Fruit fly (Drosophila melanogaster): ENCODE data around the gene CG43394.

The CG43394 gene

dm6 chr2L:8156682-8157081 is 11.1 kb downstream of the CG43394 start (continued):
- TF ChIP-seq PHDP (tag; optimal IDR thresholded peaks at IDR 0.05) = peak; percentile 76
- TF ChIP-seq insv (GFP tag; optimal IDR thresholded peaks at IDR 0.05) = no peak
- TF ChIP-seq Gug (GFP tag; IDR thresholded peaks at IDR 0.05) = peak; percentile 34; the same call in 1 of the 4 replicates
- TF ChIP-seq CG12236 (GFP tag; optimal IDR thresholded peaks at IDR 0.05) = no peak
- TF ChIP-seq Rfx (GFP tag; IDR thresholded peaks at IDR 0.05) = peak; percentile 79
- 0 out of 2 replicates have a peak, but pooled peaks have one; percentile 8 for TF ChIP-seq CG1024 (GFP tag; IDR thresholded peaks at IDR 0.05)
- peak; percentile 67 for TF ChIP-seq sug (tag; optimal IDR thresholded peaks at IDR 0.05)
- no peak for TF ChIP-seq Hand (GFP tag; optimal IDR thresholded peaks at IDR 0.05)
- peak; percentile 42 for TF ChIP-seq CG18619 (GFP tag; optimal IDR thresholded peaks at IDR 0.05)
- no peak for TF ChIP-seq CG17912 (GFP tag; optimal IDR thresholded peaks at IDR 0.05)
- TF ChIP-seq CoRest (tag; optimal IDR thresholded peaks at IDR 0.05) = peak; percentile 76
- TF ChIP-seq Gsc (GFP tag; IDR thresholded peaks at IDR 0.05) = no peak
- peak; percentile 61; the same call in 1 of the 2 replicates for TF ChIP-seq peb (GFP tag; IDR thresholded peaks at IDR 0.05)
- no peak for TF ChIP-seq hth (optimal IDR thresholded peaks at IDR 0.05)

dm6 chr2L:8157166-8157565 is 11.6 kb downstream of the CG43394 start:
- peak; percentile 60 for TF ChIP-seq cwo (GFP tag; optimal IDR thresholded peaks at IDR 0.05)
- TF ChIP-seq mirr (GFP tag; optimal IDR thresholded peaks at IDR 0.05) = peak; percentile 3
- no peak for TF ChIP-seq CG13894 (tag; optimal IDR thresholded peaks at IDR 0.05)
- no peak for TF ChIP-seq Nf-YC (tag; optimal IDR thresholded peaks at IDR 0.05)
- peak; percentile 89 for TF ChIP-seq CG34376 (GFP tag; optimal IDR thresholded peaks at IDR 0.05)
- TF ChIP-seq Xrp1 (GFP tag; IDR thresholded peaks at IDR 0.05) = no peak
- 0 out of 3 replicates have a peak, but pooled peaks have one; percentile 3 for TF ChIP-seq CG34224 (GFP tag; IDR thresholded peaks at IDR 0.05; ENCODE audit: partially characterized antibody)
- no peak for TF ChIP-seq Mrtf (GFP tag; IDR thresholded peaks at IDR 0.05)
- TF ChIP-seq H2.0 (GFP tag; IDR thresholded peaks at IDR 0.05) = no peak
- no peak for TF ChIP-seq CG11723 (GFP tag; optimal IDR thresholded peaks at IDR 0.05)
- 0 out of 2 replicates have a peak, but pooled peaks have one; percentile 0 for TF ChIP-seq Bgb (GFP tag; IDR thresholded peaks at IDR 0.05; ENCODE audit: partially characterized antibody)
- no peak for TF ChIP-seq CG4707 (GFP tag; optimal IDR thresholded peaks at IDR 0.05)

dm6 chr2L:8159498-8159897 is 13.9 kb downstream of the CG43394 start, which contains the start of the genes PAPLA1 and Rbsn-5:
Gene PAPLA1 (minus strand): TSS chr2L:8159638.
Gene Rbsn-5 (plus strand): TSS chr2L:8159832.
- TF ChIP-seq Doc3 (GFP tag; IDR thresholded peaks at IDR 0.05; ENCODE audit: partially characterized antibody) = no peak
- TF ChIP-seq CG30431 (GFP tag; optimal IDR thresholded peaks at IDR 0.05) = peak; percentile 87
- peak; percentile 94 for TF ChIP-seq CG18599 (GFP tag; optimal IDR thresholded peaks at IDR 0.05)
- TF ChIP-seq CG13894 (tag; optimal IDR thresholded peaks at IDR 0.05) = peak; percentile 94
- no peak for TF ChIP-seq cad (GFP tag; optimal IDR thresholded peaks at IDR 0.05)
- TF ChIP-seq Abd-B (GFP tag; optimal IDR thresholded peaks at IDR 0.05) = peak; percentile 96
- peak; percentile 92 for TF ChIP-seq Hr51 (GFP tag; optimal IDR thresholded peaks at IDR 0.05)
- TF ChIP-seq CG4360 (GFP tag; IDR thresholded peaks at IDR 0.05) = peak; percentile 52; the same call in 1 of the 2 replicates
- TF ChIP-seq az2 (GFP tag; optimal IDR thresholded peaks at IDR 0.05) = peak; percentile 94
- TF ChIP-seq sna (GFP tag; IDR thresholded peaks at IDR 0.05; ENCODE audit: partially characterized antibody) = no peak
- TF ChIP-seq lilli (GFP tag; optimal IDR thresholded peaks at IDR 0.05) = peak; percentile 98
- TF ChIP-seq Nf-YA (GFP tag; IDR thresholded peaks at IDR 0.05) = peak; percentile 83
- TF ChIP-seq CG7839 (tag; optimal IDR thresholded peaks at IDR 0.05) = peak; percentile 94
- peak; percentile 95 for TF ChIP-seq Sox102F (GFP tag; optimal IDR thresholded peaks at IDR 0.05)
- TF ChIP-seq ttk (GFP tag; IDR thresholded peaks at IDR 0.05) = peak; percentile 90
- peak; percentile 87 for TF ChIP-seq schlank (tag; optimal IDR thresholded peaks at IDR 0.05)
- TF ChIP-seq TFAM (GFP tag; optimal IDR thresholded peaks at IDR 0.05) = peak; percentile 8
- peak; percentile 83 for TF ChIP-seq CG12299 (tag; optimal IDR thresholded peaks at IDR 0.05)
- peak; percentile 97 for TF ChIP-seq gro (GFP tag; optimal IDR thresholded peaks at IDR 0.05)
- peak; percentile 93 for TF ChIP-seq ab (GFP tag; optimal IDR thresholded peaks at IDR 0.05)
- peak; percentile 95 for TF ChIP-seq CG34376 (GFP tag; optimal IDR thresholded peaks at IDR 0.05)
- peak; percentile 26; the same call in 1 of the 3 replicates for TF ChIP-seq sr (GFP tag; IDR thresholded peaks at IDR 0.05)
- TF ChIP-seq NfI (GFP tag; optimal IDR thresholded peaks at IDR 0.05) = peak; percentile 93
- TF ChIP-seq CG7271 (tag; optimal IDR thresholded peaks at IDR 0.05) = peak; percentile 85
- peak; percentile 94 for TF ChIP-seq Dad (GFP tag; optimal IDR thresholded peaks at IDR 0.05)

Measured in whole organism, embryonic.